Worm (Caenorhabditis elegans) whole organism, L4 larva: ENCODE data around the gene str-12.

Experiments used
- Y5F2A.4 ChIP-seq: fragments of 200-800 bp; sonication (Bioruptor generic); optimal IDR thresholded peaks from 2 replicates; lab custom pipeline; 2018; ENCODE audit warnings: mild to moderate bottlenecking, missing genetic modification characterization, missing compliant biosample characterization
- ceh-28 ChIP-seq: fragments of 150-350 bp; optimal IDR thresholded peaks from 2 replicates; lab custom pipeline; 2014; ENCODE audit warnings: missing biosample characterization, missing genetic modification reagents, missing genetic modification characterization
- hlh-30 ChIP-seq: sonication (generic microtip); optimal IDR thresholded peaks from 2 replicates; lab custom pipeline; 2017; ENCODE audit warnings: antibody characterized with exemption, mild to moderate bottlenecking, missing genetic modification characterization, missing compliant biosample characterization; ENCODE audit not compliant: insufficient read depth
- nhr-102 ChIP-seq: sonication (generic microtip); optimal IDR thresholded peaks from 2 replicates; lab custom pipeline; 2016; ENCODE audit warnings: mild to moderate bottlenecking, missing genetic modification characterization, moderate library complexity, missing compliant biosample characterization
- unc-62 ChIP-seq, 3 experiments: fragments of 150-350 bp in 1 of 3; sonication (generic microtip); optimal IDR thresholded peaks in 2 of 3; peaks in 1 of 3; 1 replicate in 1 of 3; 2 replicates in 2 of 3; lab custom pipeline; 2014 to 2017; ENCODE audit warnings: missing biosample characterization in 3 of 3, missing genetic modification characterization in 3 of 3, missing genetic modification reagents in 3 of 3, missing genotype in 1 of 3
- zfp-2 ChIP-seq: sonication (generic microtip); optimal IDR thresholded peaks from 2 replicates; lab custom pipeline; 2016; ENCODE audit warnings: mild to moderate bottlenecking, missing genetic modification characterization, missing compliant biosample characterization

ce11 chrV:15594573-15594972 lies 16.1 kb upstream of the str-12 start, which contains the start of gene fbxa-139:
- no peak for TF ChIP-seq nhr-102 (tag; lab: Kevin White, UChicago)
- TF ChIP-seq zfp-2, result no peak
- no peak for TF ChIP-seq ceh-28 (tag; lab: Kevin White, UChicago)
- TF ChIP-seq unc-62 (GFP tag; optimal IDR thresholded peaks at IDR 0.05 in 1 of 2; lab: Kevin White, UChicago), result no peak
- no peak for TF ChIP-seq unc-62 (tag; optimal IDR thresholded peaks at IDR 0.05; lab: Kevin White, UChicago)
- no peak for TF ChIP-seq hlh-30
- no peak for TF ChIP-seq Y5F2A.4 (GFP tag; lab: Kevin White, UChicago)
